Worm (Caenorhabditis elegans) whole organism, L2 larva: ENCODE results near the gene gtr-1.

ENCODE experiments used
- C34F6.9 ChIP-seq: fragments of 150-350 bp; optimal IDR thresholded peaks from 2 replicates; lab custom pipeline; 2014; ENCODE audit warnings: missing biosample characterization, missing genetic modification characterization
- F13H6.1 ChIP-seq: sonication (generic microtip); optimal IDR thresholded peaks from 2 replicates; lab custom pipeline; 2016; ENCODE audit warnings: missing genetic modification characterization, missing compliant biosample characterization
- R02D3.7 ChIP-seq: fragments of 150-350 bp; optimal IDR thresholded peaks from 2 replicates; lab custom pipeline; 2014; ENCODE audit warnings: missing biosample characterization, missing genetic modification characterization
- Y55F3AM.14 ChIP-seq: fragments of 200-800 bp; sonication (Bioruptor generic); optimal IDR thresholded peaks from 2 replicates; lab custom pipeline; 2018; ENCODE audit warnings: mild to moderate bottlenecking, missing genetic modification characterization, missing compliant biosample characterization
- ZK546.5 ChIP-seq: sonication (generic microtip); optimal IDR thresholded peaks from 2 replicates; lab custom pipeline; 2017; ENCODE audit warnings: missing biosample characterization, missing genetic modification characterization
- alr-1 ChIP-seq: fragments of 150-350 bp; optimal IDR thresholded peaks from 2 replicates; lab custom pipeline; 2014; ENCODE audit warnings: missing biosample characterization, missing genetic modification characterization
- ama-1 ChIP-seq: fragments of 150-350 bp; optimal IDR thresholded peaks from 2 replicates; lab custom pipeline; 2018; ENCODE audit warnings: inconsistent platforms
- blmp-1 ChIP-seq: sonication (generic microtip); optimal IDR thresholded peaks from 2 replicates; lab custom pipeline; 2017; ENCODE audit warnings: missing genetic modification characterization, mild to moderate bottlenecking, missing compliant biosample characterization, antibody characterized with exemption, moderate library complexity; ENCODE audit not compliant: insufficient read depth
- ceh-82 ChIP-seq: fragments of 150-350 bp; optimal IDR thresholded peaks from 2 replicates; lab custom pipeline; 2014; ENCODE audit warnings: missing biosample characterization, missing genetic modification characterization
- crh-2 ChIP-seq: sonication (generic microtip); optimal IDR thresholded peaks from 2 replicates; lab custom pipeline; 2017; ENCODE audit warnings: missing biosample characterization, missing genetic modification characterization
- egl-27 ChIP-seq: sonication (generic microtip); optimal IDR thresholded peaks from 3 replicates; lab custom pipeline; 2017; ENCODE audit warnings: missing biosample characterization, missing genetic modification reagents, missing genetic modification characterization
- elt-1 ChIP-seq: fragments of 150-350 bp; optimal IDR thresholded peaks from 2 replicates; lab custom pipeline; 2014; ENCODE audit warnings: missing biosample characterization, missing genetic modification characterization
- elt-3 ChIP-seq: sonication (generic microtip); optimal IDR thresholded peaks from 2 replicates; lab custom pipeline; 2017; ENCODE audit warnings: missing biosample characterization, missing genetic modification characterization
- fos-1 ChIP-seq: fragments of 150-350 bp; optimal IDR thresholded peaks from 2 replicates; lab custom pipeline; 2014; ENCODE audit warnings: missing biosample characterization, missing genetic modification characterization
- gmeb-1 ChIP-seq: fragments of 150-350 bp; optimal IDR thresholded peaks from 2 replicates; lab custom pipeline; 2014; ENCODE audit warnings: missing biosample characterization, missing genetic modification characterization
- lin-11 ChIP-seq: fragments of 150-350 bp; sonication (generic microtip); optimal IDR thresholded peaks from 2 replicates; lab custom pipeline; 2014; ENCODE audit warnings: missing biosample characterization, missing genetic modification characterization, inconsistent platforms, mixed read lengths
- lin-13 ChIP-seq: fragments of 150-350 bp; optimal IDR thresholded peaks from 2 replicates; lab custom pipeline; 2014; ENCODE audit warnings: missing biosample characterization, missing genetic modification reagents, missing genetic modification characterization
- lin-39 ChIP-seq: fragments of 150-350 bp; optimal IDR thresholded peaks from 2 replicates; lab custom pipeline; 2014; ENCODE audit warnings: missing biosample characterization, missing genetic modification reagents, missing genetic modification characterization
- lsy-2 ChIP-seq, 2 experiments: fragments of 150-350 bp in 1 of 2; sonication (generic microtip) in 1 of 2; optimal IDR thresholded peaks; 2 replicates each; lab custom pipeline; 2014 to 2017; ENCODE audit warnings: missing biosample characterization in 2 of 2, missing genetic modification characterization in 2 of 2
- mab-5 ChIP-seq: fragments of 150-350 bp; optimal IDR thresholded peaks from 2 replicates; lab custom pipeline; 2014; ENCODE audit warnings: missing biosample characterization, missing genetic modification characterization
- mbf-1 ChIP-seq: sonication (generic microtip); optimal IDR thresholded peaks from 2 replicates; lab custom pipeline; 2017; ENCODE audit warnings: missing biosample characterization, missing genetic modification characterization
- mdl-1 ChIP-seq, 2 experiments: fragments of 150-350 bp in 1 of 2; sonication (generic microtip) in 1 of 2; optimal IDR thresholded peaks; 2 replicates each; lab custom pipeline; 2017; ENCODE audit warnings: missing biosample characterization in 2 of 2, missing genetic modification characterization in 2 of 2
- nhr-10 ChIP-seq: sonication (generic microtip); optimal IDR thresholded peaks from 2 replicates; lab custom pipeline; 2017; ENCODE audit warnings: missing biosample characterization, missing genetic modification characterization
- nhr-11 ChIP-seq: fragments of 150-350 bp; optimal IDR thresholded peaks from 2 replicates; lab custom pipeline; 2014; ENCODE audit warnings: missing biosample characterization, missing genetic modification characterization
- nhr-12 ChIP-seq: fragments of 150-350 bp; optimal IDR thresholded peaks from 2 replicates; lab custom pipeline; 2014; ENCODE audit warnings: missing biosample characterization, missing genetic modification characterization
- nhr-129 ChIP-seq: fragments of 150-350 bp; optimal IDR thresholded peaks from 2 replicates; lab custom pipeline; 2014; ENCODE audit warnings: missing biosample characterization, missing genetic modification characterization
- nhr-21 ChIP-seq: fragments of 150-350 bp; optimal IDR thresholded peaks from 2 replicates; lab custom pipeline; 2014; ENCODE audit warnings: missing biosample characterization, missing genetic modification characterization
- nhr-23 ChIP-seq: fragments of 150-350 bp; optimal IDR thresholded peaks from 2 replicates; lab custom pipeline; 2014; ENCODE audit warnings: missing biosample characterization, missing genetic modification reagents, missing genetic modification characterization
- nhr-237 ChIP-seq: fragments of 150-350 bp; optimal IDR thresholded peaks from 2 replicates; lab custom pipeline; 2014; ENCODE audit warnings: missing biosample characterization, missing genetic modification characterization
- nhr-77 ChIP-seq: fragments of 150-350 bp; optimal IDR thresholded peaks from 2 replicates; lab custom pipeline; 2014; ENCODE audit warnings: missing biosample characterization, missing genetic modification characterization
- sem-4 ChIP-seq: fragments of 150-350 bp; optimal IDR thresholded peaks from 2 replicates; lab custom pipeline; 2014; ENCODE audit warnings: missing biosample characterization, missing genetic modification reagents, missing genetic modification characterization
- sma-3 ChIP-seq: sonication (generic microtip); optimal IDR thresholded peaks from 2 replicates; lab custom pipeline; 2016; ENCODE audit warnings: missing genetic modification reagents, missing genetic modification characterization, missing compliant biosample characterization
- unc-39 ChIP-seq: fragments of 150-350 bp; optimal IDR thresholded peaks from 2 replicates; lab custom pipeline; 2014; ENCODE audit warnings: missing biosample characterization, missing genetic modification characterization
- unc-62 ChIP-seq: fragments of 150-350 bp; optimal IDR thresholded peaks from 2 replicates; lab custom pipeline; 2014; ENCODE audit warnings: missing biosample characterization, missing genetic modification reagents, missing genetic modification characterization
- ztf-4 ChIP-seq: fragments of 150-350 bp; optimal IDR thresholded peaks from 2 replicates; lab custom pipeline; 2014; ENCODE audit warnings: missing biosample characterization, missing genetic modification characterization

The gtr-1 gene

DNA sequence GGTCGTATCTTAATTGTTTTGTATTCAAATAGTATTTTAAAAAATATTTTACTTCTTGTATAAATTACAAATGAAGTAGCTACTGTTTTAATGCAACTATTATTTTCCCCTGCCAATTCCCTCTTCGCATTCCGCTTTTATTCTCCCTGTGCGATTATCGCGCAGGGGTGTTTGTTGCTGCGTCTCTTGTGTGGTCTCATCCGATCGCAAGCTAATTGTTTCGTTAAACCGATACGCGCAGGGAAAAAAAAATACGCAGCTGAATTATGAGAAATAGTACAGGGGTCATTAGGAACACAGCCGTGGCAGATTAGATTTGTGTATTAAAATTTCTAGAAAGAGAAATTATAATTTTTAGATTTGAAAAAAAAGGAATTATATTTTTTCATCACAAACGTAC is 3.9 kb downstream of the gtr-1 start (continued):
- peak; percentile 74 for TF ChIP-seq mbf-1
- TF ChIP-seq unc-39 (tag; lab: Kevin White, UChicago) = peak; percentile 46
- TF ChIP-seq nhr-237 = peak; percentile 95
- peak; percentile 63 for TF ChIP-seq nhr-12
- TF ChIP-seq Y55F3AM.14 = peak; percentile 96
- no peak for TF ChIP-seq nhr-23
- TF ChIP-seq alr-1 (tag; lab: Kevin White, UChicago) = peak; percentile 82
- TF ChIP-seq C34F6.9 (tag; lab: Kevin White, UChicago) = peak; percentile 99
- TF ChIP-seq egl-27 (tag; lab: Kevin White, UChicago) = peak; percentile 99
- peak; percentile 83 for TF ChIP-seq blmp-1 (tag; lab: Kevin White, UChicago)
- TF ChIP-seq F13H6.1 (tag; lab: Kevin White, UChicago) = peak; percentile 97
- peak; percentile 98 for TF ChIP-seq nhr-10 (tag; lab: Kevin White, UChicago)
- TF ChIP-seq lin-39 (tag; lab: Kevin White, UChicago) = peak; percentile 89
- peak; percentile 99 for TF ChIP-seq lin-11
- peak; percentile 96 for TF ChIP-seq sem-4
- TF ChIP-seq mdl-1 (tag; optimal IDR thresholded peaks at IDR 0.05; lab: Kevin White, UChicago) = peak; percentile 84 to 93
- peak; percentile 69 for TF ChIP-seq R02D3.7 (tag; lab: Kevin White, UChicago)
- TF ChIP-seq, all 48 proteins: peak for 41

ce11 chrX:810694-811093 is 8.1 kb downstream of the gtr-1 start, which contains the start of gene F25E2.2:
Gene F25E2.2 (minus strand): TSS chrX:810794.
- TF ChIP-seq blmp-1 (tag; lab: Kevin White, UChicago) = no peak
- no peak for TF ChIP-seq elt-3 (tag; lab: Kevin White, UChicago)
- no peak for TF ChIP-seq nhr-23
- TF ChIP-seq ztf-4 = no peak
- no peak for TF ChIP-seq Y55F3AM.14
- no peak for TF ChIP-seq R02D3.7 (tag; lab: Kevin White, UChicago)
- no peak for TF ChIP-seq elt-1 (tag; lab: Kevin White, UChicago)
- TF ChIP-seq unc-62 (GFP tag; lab: Kevin White, UChicago) = no peak
- no peak for TF ChIP-seq ceh-82 (tag; lab: Kevin White, UChicago)
- TF ChIP-seq ZK546.5 = no peak
- no peak for TF ChIP-seq unc-39 (tag; lab: Kevin White, UChicago)
- TF ChIP-seq mab-5 (tag; lab: Kevin White, UChicago) = no peak
- no peak for TF ChIP-seq ama-1 (lab: Kevin White, UChicago)
- TF ChIP-seq lin-13 (GFP tag; lab: Kevin White, UChicago) = no peak
- no peak for TF ChIP-seq nhr-77 (tag; lab: Kevin White, UChicago)
- no peak for TF ChIP-seq nhr-10 (tag; lab: Kevin White, UChicago)
- no peak for TF ChIP-seq lsy-2 (tag; optimal IDR thresholded peaks at IDR 0.05; lab: Kevin White, UChicago)
- no peak for TF ChIP-seq nhr-129 (tag; lab: Kevin White, UChicago)
- TF ChIP-seq nhr-12 = no peak
- no peak for TF ChIP-seq lin-11

DNA sequence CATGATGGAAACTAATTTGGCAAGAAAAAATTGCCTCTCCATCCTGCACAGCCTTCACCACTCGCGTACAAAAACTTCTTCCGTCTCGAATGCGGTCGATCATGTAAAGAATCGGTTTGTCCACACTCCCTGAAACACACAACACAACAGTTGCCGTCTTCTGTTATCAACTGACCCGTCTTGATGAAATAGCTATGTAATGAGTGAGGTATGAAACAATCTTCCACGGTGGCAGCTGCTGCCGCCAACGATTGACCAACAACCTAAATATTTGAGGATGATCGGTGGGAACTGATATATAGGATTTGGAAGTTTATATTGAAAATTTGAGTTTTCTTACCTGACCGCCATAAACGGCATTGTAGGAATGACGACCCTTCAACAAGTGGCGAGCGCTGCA is 9.7 kb downstream of the gtr-1 start:
- TF ChIP-seq nhr-129 (tag; lab: Kevin White, UChicago) = peak; percentile 40
- peak; percentile 14 for TF ChIP-seq F13H6.1 (tag; lab: Kevin White, UChicago)
- no peak for TF ChIP-seq blmp-1 (tag; lab: Kevin White, UChicago)
- TF ChIP-seq sma-3 (GFP tag; lab: Kevin White, UChicago) = no peak
- TF ChIP-seq Y55F3AM.14 = no peak
- TF ChIP-seq lsy-2 (tag; optimal IDR thresholded peaks at IDR 0.05; lab: Kevin White, UChicago) = peak in 1 of 2 experiments; percentile 17
- no peak for TF ChIP-seq nhr-21 (tag; lab: Kevin White, UChicago)
- TF ChIP-seq egl-27 (tag; lab: Kevin White, UChicago) = no peak
- no peak for TF ChIP-seq R02D3.7 (tag; lab: Kevin White, UChicago)

ce11 chrX:813063-813462 is 10.5 kb downstream of the gtr-1 start, which contains the start of gene F25E2.3:
Gene F25E2.3 (minus strand): TSS chrX:813163.
- TF ChIP-seq ceh-82 (tag; lab: Kevin White, UChicago) (no peak), nhr-77 (tag; lab: Kevin White, UChicago) (no peak)
- TF ChIP-seq, all 48 proteins: peak for 0

ce11 chrX:815929-816328 is 13.4 kb downstream of the gtr-1 start, which contains the start of gene ifd-2:
Gene ifd-2 (minus strand): TSS chrX:815929.
- TF ChIP-seq crh-2 (tag; lab: Kevin White, UChicago) = peak; percentile 42
- peak; percentile 94 for TF ChIP-seq fos-1 (tag; lab: Kevin White, UChicago)
- TF ChIP-seq gmeb-1 (tag; lab: Kevin White, UChicago) = no peak
- no peak for TF ChIP-seq nhr-11 (tag; lab: Kevin White, UChicago)
